Worm (Caenorhabditis elegans) whole organism, L1 larva: ENCODE measurements around the gene Y57G7A.6.

Experiments used
- ceh-82 ChIP-seq, 3 experiments: fragments of 150-350 bp in 1 of 3; sonication (generic microtip) in 2 of 3; optimal IDR thresholded peaks; 2 replicates each; lab custom pipeline; 2014 to 2017; ENCODE audit warnings: missing biosample characterization in 3 of 3, missing genetic modification characterization in 3 of 3
- ceh-90 ChIP-seq: sonication (generic microtip); optimal IDR thresholded peaks from 2 replicates; lab custom pipeline; 2016; ENCODE audit warnings: missing genetic modification characterization, missing compliant biosample characterization
- egl-27 ChIP-seq, 2 experiments: fragments of 150-350 bp in 1 of 2; sonication (generic microtip); optimal IDR thresholded peaks; 3 replicates each; lab custom pipeline; 2017 to 2018; ENCODE audit warnings: missing biosample characterization in 2 of 2, missing genetic modification characterization in 2 of 2, missing genetic modification reagents in 2 of 2
- elt-2 ChIP-seq: sonication (generic microtip); optimal IDR thresholded peaks from 2 replicates; lab custom pipeline; 2016; ENCODE audit warnings: missing genetic modification characterization, mild to moderate bottlenecking, inconsistent platforms, missing compliant biosample characterization, missing genetic modification reagents
- fkh-10 ChIP-seq: sonication (generic microtip); optimal IDR thresholded peaks from 2 replicates; lab custom pipeline; 2017; ENCODE audit warnings: missing biosample characterization, missing genetic modification reagents, missing genetic modification characterization
- lin-39 ChIP-seq: fragments of 150-350 bp; optimal IDR thresholded peaks from 2 replicates; lab custom pipeline; 2014; ENCODE audit warnings: missing biosample characterization, missing genetic modification reagents, missing genetic modification characterization
- nhr-237 ChIP-seq: fragments of 150-350 bp; optimal IDR thresholded peaks from 2 replicates; lab custom pipeline; 2014; ENCODE audit warnings: missing biosample characterization, missing genetic modification characterization
- pag-3 ChIP-seq: sonication (generic microtip); optimal IDR thresholded peaks from 2 replicates; lab custom pipeline; 2017; ENCODE audit warnings: missing genetic modification characterization, mild to moderate bottlenecking, missing compliant biosample characterization, antibody characterized with exemption, borderline replicate concordance; ENCODE audit not compliant: insufficient read depth
- pax-3 ChIP-seq: fragments of 200-800 bp; sonication (Bioruptor generic); optimal IDR thresholded peaks from 2 replicates; lab custom pipeline; 2018; ENCODE audit warnings: mild to moderate bottlenecking, missing genetic modification characterization, moderate library complexity, missing compliant biosample characterization
- skn-1 ChIP-seq: fragments of 150-350 bp; optimal IDR thresholded peaks from 2 replicates; lab custom pipeline; 2014; ENCODE audit warnings: missing biosample characterization, missing genetic modification characterization
- ztf-11 ChIP-seq, 2 experiments: sonication (generic microtip); optimal IDR thresholded peaks; 2 replicates each; lab custom pipeline; 2016 to 2017; ENCODE audit warnings: missing genetic modification characterization in 2 of 2, missing biosample characterization in 1 of 2, missing compliant biosample characterization in 1 of 2

DNA sequence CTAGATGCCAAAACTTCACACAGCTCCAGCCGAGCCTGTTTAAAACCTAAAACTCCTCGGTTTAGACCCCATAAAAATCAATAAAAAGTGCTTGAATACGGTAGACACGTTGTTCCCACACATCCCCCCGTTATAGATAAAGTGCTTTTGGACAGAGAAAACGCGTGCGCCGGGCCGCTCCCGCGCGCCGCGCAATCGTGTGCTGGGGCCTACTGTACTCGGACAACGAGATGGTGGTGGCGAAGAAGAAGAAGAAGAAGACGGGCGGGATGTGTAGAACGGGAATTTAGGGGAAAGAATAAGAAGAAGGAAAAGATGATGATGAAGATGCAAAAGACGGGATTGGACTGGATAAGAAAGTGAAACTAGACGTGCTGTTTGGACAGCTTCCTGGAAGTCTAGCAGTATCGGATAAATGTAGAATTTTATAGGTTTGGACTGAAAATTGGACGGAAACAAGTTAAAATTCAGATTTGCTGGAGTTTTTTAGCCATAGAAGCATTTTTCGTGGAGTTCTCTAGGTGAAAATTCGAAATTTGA, 40.9 kb downstream of the Y57G7A.6 start:
- TF ChIP-seq fkh-10 (GFP tag; lab: Kevin White, UChicago) = no peak
- no peak for TF ChIP-seq ztf-11 (tag; optimal IDR thresholded peaks at IDR 0.05; lab: Kevin White, UChicago)
- TF ChIP-seq nhr-237 (tag; lab: Kevin White, UChicago) = no peak
- no peak for TF ChIP-seq ceh-90 (tag; lab: Kevin White, UChicago)
- no peak for TF ChIP-seq ceh-82 (tag; optimal IDR thresholded peaks at IDR 0.05; lab: Kevin White, UChicago)
- no peak for TF ChIP-seq skn-1
- TF ChIP-seq pag-3 (tag; lab: Kevin White, UChicago) = no peak
- TF ChIP-seq egl-27 (tag; optimal IDR thresholded peaks at IDR 0.05; lab: Kevin White, UChicago) = no peak
- no peak for TF ChIP-seq pax-3
- TF ChIP-seq elt-2 (tag; lab: Kevin White, UChicago) = no peak
- no peak for TF ChIP-seq lin-39 (tag; lab: Kevin White, UChicago)
